Worm (Caenorhabditis elegans): ENCODE measurements around the gene F21C10.4.

The F21C10.4 gene

ce11 chrV:9097213-9097612 is 29.2 kb upstream of the F21C10.4 start (continued):
- no peak for TF ChIP-seq T20F7.1 (GFP tag; optimal IDR thresholded peaks at IDR 0.05)
- TF ChIP-seq nhr-11 (tag; optimal IDR thresholded peaks at IDR 0.05): no peak
- TF ChIP-seq F26F4.8 (GFP tag; conservative IDR thresholded peaks at IDR 0.05): no peak
- TF ChIP-seq zip-11 (GFP tag; IDR thresholded peaks at IDR 0.05): no peak
- no peak for TF ChIP-seq lin-29 (GFP tag; IDR thresholded peaks at IDR 0.05)
- no peak for TF ChIP-seq F10B5.3 (tag; optimal IDR thresholded peaks at IDR 0.05)
- no peak for TF ChIP-seq unc-62 (GFP tag; optimal IDR thresholded peaks at IDR 0.05 in 1 of 2)
- no peak for TF ChIP-seq unc-62 (tag; optimal IDR thresholded peaks at IDR 0.05)
- TF ChIP-seq rbr-2 (tag; optimal IDR thresholded peaks at IDR 0.05): no peak
- TF ChIP-seq dmd-8 (GFP tag; IDR thresholded peaks at IDR 0.05): no peak
- no peak for TF ChIP-seq Y48G9A.11 (GFP tag; IDR thresholded peaks at IDR 0.05)
- peak; percentile 24 for TF ChIP-seq aha-1 (tag)
- TF ChIP-seq nhr-77 (tag; optimal IDR thresholded peaks at IDR 0.05): no peak
- no peak for TF ChIP-seq spr-3 (GFP tag; optimal IDR thresholded peaks at IDR 0.05)
- no peak for TF ChIP-seq ZK546.5 (tag; optimal IDR thresholded peaks at IDR 0.05)
- no peak for TF ChIP-seq lir-3 (tag; optimal IDR thresholded peaks at IDR 0.05)
- TF ChIP-seq lin-15B (tag; optimal IDR thresholded peaks at IDR 0.05): no peak
- no peak for TF ChIP-seq nhr-102 (tag; optimal IDR thresholded peaks at IDR 0.05)
- no peak for TF ChIP-seq Y75B8A.6 (GFP tag; IDR thresholded peaks at IDR 0.05)
- no peak for TF ChIP-seq egl-43 (GFP tag; IDR thresholded peaks at IDR 0.05)
- no peak for TF ChIP-seq zag-1 (tag; optimal IDR thresholded peaks at IDR 0.05)
- TF ChIP-seq ctbp-1 (GFP tag; IDR thresholded peaks at IDR 0.05): no peak
- peak; percentile 63; the same call in 1 of the 2 replicates for TF ChIP-seq zfp-3 (GFP tag; conservative IDR thresholded peaks at IDR 0.05)

ce11 chrV:9098280-9098973 is 28.0 kb upstream of the F21C10.4 start, which contains the start of gene F21C10.9:
Gene F21C10.9 (minus strand): TSS chrV:9098696.
- TF ChIP-seq hmg-1.1 (GFP tag; IDR thresholded peaks at IDR 0.05) (no peak), ZK337.2 (GFP tag; IDR thresholded peaks at IDR 0.05) (no peak), hlh-30 (tag; optimal IDR thresholded peaks at IDR 0.05; ENCODE audit: insufficient read depth) (peak; percentile 51), nhr-28 (tag; optimal IDR thresholded peaks at IDR 0.05) (peak; percentile 94), zag-1 (tag; optimal IDR thresholded peaks at IDR 0.05) (no peak), dmd-6 (GFP tag; IDR thresholded peaks at IDR 0.05) (peak; percentile 12; the same call in 1 of the 2 replicates), nhr-10 (tag; optimal IDR thresholded peaks at IDR 0.05) (no peak), ceh-62 (tag; optimal IDR thresholded peaks at IDR 0.05) (no peak), egl-43 (GFP tag; IDR thresholded peaks at IDR 0.05) (no peak), zfp-3 (GFP tag; conservative IDR thresholded peaks at IDR 0.05) (no peak), pqm-1 (tag; optimal IDR thresholded peaks at IDR 0.05) (no peak), rbr-2 (tag; optimal IDR thresholded peaks at IDR 0.05) (no peak), nhr-76 (tag; optimal IDR thresholded peaks at IDR 0.05) (no peak), php-3 (GFP tag; IDR thresholded peaks at IDR 0.05) (no peak), snpc-4 (tag; optimal IDR thresholded peaks at IDR 0.05) (no peak), dmd-9 (GFP tag; IDR thresholded peaks at IDR 0.05) (no peak), saeg-2 (GFP tag; IDR thresholded peaks at IDR 0.05) (no peak), ceh-44 (GFP tag; IDR thresholded peaks at IDR 0.05) (no peak), zip-11 (GFP tag; IDR thresholded peaks at IDR 0.05) (no peak), spr-3 (GFP tag; optimal IDR thresholded peaks at IDR 0.05) (no peak), ZK546.5 (tag; optimal IDR thresholded peaks at IDR 0.05) (no peak), lir-3 (tag; optimal IDR thresholded peaks at IDR 0.05) (no peak), sdz-12 (GFP tag; optimal IDR thresholded peaks at IDR 0.05) (no peak)

ce11 chrV:9101062-9101461 is 25.4 kb upstream of the F21C10.4 start, which contains the start of gene frpr-6:
Gene frpr-6 (minus strand): TSS chrV:9101162.
- TF ChIP-seq aha-1 (tag) (no peak), ceh-32 (tag; optimal IDR thresholded peaks at IDR 0.05; ENCODE audit: poor library complexity) (no peak), daf-12 (tag; optimal IDR thresholded peaks at IDR 0.05) (no peak), ctbp-1 (GFP tag; IDR thresholded peaks at IDR 0.05) (no peak), unc-130 (GFP tag; optimal IDR thresholded peaks at IDR 0.05) (no peak), ceh-28 (tag; optimal IDR thresholded peaks at IDR 0.05) (no peak), nhr-28 (tag; optimal IDR thresholded peaks at IDR 0.05) (no peak)
